Fruit fly (Drosophila melanogaster) whole organism, embryonic: ENCODE results near the gene CG14269.

Experiments used
- Atf-2 ChIP-seq: fragments of 200-800 bp; sonication (Bioruptor generic); optimal IDR thresholded peaks from 2 replicates; lab custom pipeline; 2016; ENCODE audit warnings: missing biosample characterization, missing genetic modification characterization
- Bteb2 ChIP-seq: fragments of 200-800 bp; sonication (Bioruptor generic); optimal IDR thresholded peaks from 2 replicates; lab custom pipeline; 2016; ENCODE audit warnings: missing biosample characterization, missing genetic modification characterization
- CG10274 ChIP-seq: fragments of 200-800 bp; sonication (Bioruptor generic); optimal IDR thresholded peaks from 3 replicates; lab custom pipeline; 2017; ENCODE audit warnings: missing biosample characterization, mild to moderate bottlenecking, missing genetic modification characterization
- CG11247 ChIP-seq: fragments of 200-800 bp; sonication (Bioruptor generic); IDR thresholded peaks from 2 replicates; pipeline ENCODE4 v1.3.6; 2022; ENCODE audit warnings: missing biosample characterization, missing genetic modification characterization
- CG12659 ChIP-seq: fragments of 200-800 bp; sonication (Bioruptor generic); optimal IDR thresholded peaks from 3 replicates; lab custom pipeline; 2017; ENCODE audit warnings: mild to moderate bottlenecking, missing biosample characterization, missing genetic modification reagents, missing genetic modification characterization
- CG12942 ChIP-seq: fragments of 200-800 bp; sonication (Bioruptor generic); optimal IDR thresholded peaks from 3 replicates; lab custom pipeline; 2016; ENCODE audit warnings: missing biosample characterization, missing genetic modification characterization
- CG13775 ChIP-seq: fragments of 200-800 bp; sonication (Bioruptor generic); optimal IDR thresholded peaks from 3 replicates; lab custom pipeline; 2017; ENCODE audit warnings: missing biosample characterization, mild to moderate bottlenecking, missing genetic modification characterization
- CG14710 ChIP-seq: fragments of 200-800 bp; sonication (Bioruptor generic); optimal IDR thresholded peaks from 3 replicates; lab custom pipeline; 2019; ENCODE audit warnings: missing biosample characterization, mild to moderate bottlenecking, missing genetic modification characterization, moderate library complexity
- CG15269 ChIP-seq: fragments of 200-800 bp; sonication (Bioruptor generic); optimal IDR thresholded peaks from 2 replicates; lab custom pipeline; 2018; ENCODE audit warnings: missing biosample characterization, mild to moderate bottlenecking, missing genetic modification characterization, moderate library complexity
- CG15696 ChIP-seq: fragments of 200-800 bp; sonication (Bioruptor generic); optimal IDR thresholded peaks from 2 replicates; lab custom pipeline; 2019; ENCODE audit warnings: missing biosample characterization, mild to moderate bottlenecking, missing genetic modification characterization, moderate library complexity
- CG17568 ChIP-seq: fragments of 200-800 bp; sonication (Bioruptor generic); optimal IDR thresholded peaks from 2 replicates; lab custom pipeline; 2018; ENCODE audit warnings: missing biosample characterization, mild to moderate bottlenecking, missing genetic modification characterization, moderate library complexity
- CG1832 ChIP-seq: fragments of 200-800 bp; sonication (Bioruptor generic); optimal IDR thresholded peaks from 2 replicates; lab custom pipeline; 2017; ENCODE audit warnings: missing biosample characterization, mild to moderate bottlenecking, missing genetic modification characterization, inconsistent platforms
- CG18599 ChIP-seq: fragments of 200-800 bp; sonication (Bioruptor generic); optimal IDR thresholded peaks from 3 replicates; lab custom pipeline; 2017; ENCODE audit warnings: missing biosample characterization, missing genetic modification characterization, mild to moderate bottlenecking, moderate library complexity, missing genetic modification reagents
- CG18764 ChIP-seq: fragments of 200-800 bp; sonication (Bioruptor generic); optimal IDR thresholded peaks from 3 replicates; lab custom pipeline; 2016; ENCODE audit warnings: missing biosample characterization, missing genetic modification characterization
- CG3163 ChIP-seq: fragments of 200-800 bp; sonication (Bioruptor generic); optimal IDR thresholded peaks from 3 replicates; lab custom pipeline; 2016; ENCODE audit warnings: missing biosample characterization, missing genetic modification characterization
- CG4328 ChIP-seq: fragments of 200-800 bp; sonication (Bioruptor generic); optimal IDR thresholded peaks from 3 replicates; lab custom pipeline; 2017; ENCODE audit warnings: missing biosample characterization, missing genetic modification reagents, missing genetic modification characterization
- CG5953 ChIP-seq: fragments of 200-800 bp; sonication (Bioruptor generic); IDR thresholded peaks from 2 replicates; pipeline ENCODE4 v1.3.6; 2022; ENCODE audit warnings: missing biosample characterization, missing genetic modification characterization
- CG6683 ChIP-seq: fragments of 200-800 bp; sonication (Bioruptor generic); optimal IDR thresholded peaks from 2 replicates; lab custom pipeline; 2017; ENCODE audit warnings: missing biosample characterization, mild to moderate bottlenecking, missing genetic modification characterization, missing genetic modification reagents
- CG7987 ChIP-seq: fragments of 200-800 bp; sonication (Bioruptor generic); optimal IDR thresholded peaks from 2 replicates; lab custom pipeline; 2018; ENCODE audit warnings: missing biosample characterization, mild to moderate bottlenecking, missing genetic modification characterization, moderate library complexity
- CG9609 ChIP-seq: fragments of 200-800 bp; sonication (Bioruptor generic); optimal IDR thresholded peaks from 3 replicates; lab custom pipeline; 2016; ENCODE audit warnings: missing biosample characterization, missing genetic modification characterization
- CHES-1-like ChIP-seq: fragments of 200-800 bp; sonication (Bioruptor generic); optimal IDR thresholded peaks from 2 replicates; lab custom pipeline; 2016; ENCODE audit warnings: missing biosample characterization, missing genetic modification characterization
- Camta ChIP-seq: fragments of 200-800 bp; sonication (Bioruptor generic); optimal IDR thresholded peaks from 2 replicates; lab custom pipeline; 2016; ENCODE audit warnings: missing biosample characterization, missing genetic modification characterization
- CrebB ChIP-seq: fragments of 200-800 bp; sonication (Bioruptor generic); optimal IDR thresholded peaks from 3 replicates; lab custom pipeline; 2018; ENCODE audit warnings: missing biosample characterization, mild to moderate bottlenecking, missing genetic modification characterization
- Dad ChIP-seq: fragments of 200-800 bp; sonication (Bioruptor generic); optimal IDR thresholded peaks from 3 replicates; lab custom pipeline; 2016; ENCODE audit warnings: missing biosample characterization, missing genetic modification characterization
- Fer1 ChIP-seq: fragments of 200-800 bp; sonication (Bioruptor generic); optimal IDR thresholded peaks from 2 replicates; lab custom pipeline; 2017; ENCODE audit warnings: missing biosample characterization, mild to moderate bottlenecking, missing genetic modification characterization
- HLH54F ChIP-seq: fragments of 200-800 bp; sonication (Bioruptor generic); optimal IDR thresholded peaks from 3 replicates; lab custom pipeline; 2016; ENCODE audit warnings: missing biosample characterization, missing genetic modification characterization
- Med ChIP-seq: fragments of 200-800 bp; sonication (Bioruptor generic); peaks from one replicate; lab custom pipeline; 2016; ENCODE audit warnings: missing biosample characterization, missing genetic modification characterization, mild to moderate bottlenecking, inconsistent platforms, moderate library complexity
- Myb ChIP-seq: fragments of 200-800 bp; sonication (Bioruptor generic); optimal IDR thresholded peaks from 2 replicates; lab custom pipeline; 2016; ENCODE audit warnings: missing biosample characterization, missing genetic modification characterization
- NK7.1 ChIP-seq: fragments of 200-800 bp; sonication (Bioruptor generic); optimal IDR thresholded peaks from 3 replicates; lab custom pipeline; 2016; ENCODE audit warnings: missing biosample characterization, missing genetic modification characterization
- Nf-YC ChIP-seq: fragments of 200-800 bp; optimal IDR thresholded peaks from 3 replicates; lab custom pipeline; 2019; ENCODE audit warnings: missing biosample characterization, mild to moderate bottlenecking, missing genetic modification characterization, moderate library complexity
- Poxn ChIP-seq: fragments of 200-800 bp; sonication (Bioruptor generic); IDR thresholded peaks from 2 replicates; pipeline ENCODE4 v1.3.6; 2022; ENCODE audit warnings: missing biosample characterization, missing genetic modification characterization
- Usf ChIP-seq: fragments of 200-800 bp; sonication (Bioruptor generic); optimal IDR thresholded peaks from 2 replicates; lab custom pipeline; 2017; ENCODE audit warnings: missing genotype, missing biosample characterization, missing genetic modification characterization
- ap ChIP-seq: fragments of 200-800 bp; sonication (Bioruptor generic); IDR thresholded peaks from 2 replicates; pipeline ENCODE4 v1.3.6; 2022; ENCODE audit warnings: missing biosample characterization, missing genetic modification characterization
- ase ChIP-seq: fragments of 200-800 bp; sonication (Bioruptor generic); IDR thresholded peaks from 3 replicates; pipeline ENCODE4 v1.3.6; 2022; ENCODE audit warnings: missing biosample characterization, missing genetic modification characterization
- az2 ChIP-seq: fragments of 200-800 bp; sonication (Bioruptor generic); optimal IDR thresholded peaks from 3 replicates; lab custom pipeline; 2016; ENCODE audit warnings: missing biosample characterization, missing genetic modification characterization
- br ChIP-seq: fragments of >200 bp; optimal IDR thresholded peaks from 2 replicates; lab custom pipeline; 2017
- cas ChIP-seq: fragments of 200-800 bp; sonication (Bioruptor generic); IDR thresholded peaks from 2 replicates; pipeline ENCODE4 v1.3.6; 2022; ENCODE audit warnings: missing biosample characterization, missing genetic modification characterization
- chn ChIP-seq: fragments of 200-800 bp; sonication (Bioruptor generic); optimal IDR thresholded peaks from 2 replicates; lab custom pipeline; 2016; ENCODE audit warnings: missing biosample characterization, missing genetic modification characterization
- dmrt99B ChIP-seq: fragments of 200-800 bp; sonication (Bioruptor generic); optimal IDR thresholded peaks from 2 replicates; lab custom pipeline; 2018; ENCODE audit warnings: missing biosample characterization, mild to moderate bottlenecking, missing genetic modification characterization, moderate library complexity
- en ChIP-seq: fragments of 200-800 bp; sonication (Bioruptor generic); optimal IDR thresholded peaks from 2 replicates; lab custom pipeline; 2016; ENCODE audit warnings: missing biosample characterization, missing genetic modification characterization
- luna ChIP-seq: fragments of 200-800 bp; sonication (Bioruptor generic); optimal IDR thresholded peaks from 2 replicates; lab custom pipeline; 2016; ENCODE audit warnings: missing biosample characterization, missing genetic modification characterization
- nerfin-1 ChIP-seq: fragments of 200-800 bp; sonication (Bioruptor generic); optimal IDR thresholded peaks from 3 replicates; lab custom pipeline; 2019; ENCODE audit warnings: missing biosample characterization, mild to moderate bottlenecking, missing genetic modification characterization, moderate library complexity
- nmo ChIP-seq: fragments of 200-800 bp; sonication (Bioruptor generic); optimal IDR thresholded peaks from 2 replicates; lab custom pipeline; 2018; ENCODE audit warnings: missing biosample characterization, mild to moderate bottlenecking, missing genetic modification characterization, moderate library complexity
- pb ChIP-seq: fragments of 200-800 bp; sonication (Bioruptor generic); optimal IDR thresholded peaks from 3 replicates; lab custom pipeline; 2016; ENCODE audit warnings: missing biosample characterization, missing genetic modification characterization
- pzg ChIP-seq: fragments of 200-800 bp; sonication (Bioruptor generic); optimal IDR thresholded peaks from 3 replicates; lab custom pipeline; 2018; ENCODE audit warnings: missing biosample characterization, mild to moderate bottlenecking, missing genetic modification characterization, moderate library complexity
- ro ChIP-seq: fragments of 200-800 bp; sonication (Bioruptor generic); IDR thresholded peaks from 2 replicates; pipeline ENCODE4 v1.3.6; 2022; ENCODE audit warnings: missing biosample characterization, missing genetic modification characterization
- scrt ChIP-seq: fragments of 200-800 bp; sonication (Bioruptor generic); optimal IDR thresholded peaks from 2 replicates; lab custom pipeline; 2018; ENCODE audit warnings: missing biosample characterization, mild to moderate bottlenecking, missing genetic modification characterization, moderate library complexity
- unpg ChIP-seq: fragments of 200-800 bp; sonication (Bioruptor generic); optimal IDR thresholded peaks from 3 replicates; lab custom pipeline; 2018; ENCODE audit warnings: missing biosample characterization, mild to moderate bottlenecking, missing genetic modification characterization, moderate library complexity
- vnd ChIP-seq: fragments of 200-800 bp; sonication (Bioruptor generic); IDR thresholded peaks from 3 replicates; pipeline ENCODE4 v1.3.6; 2022; ENCODE audit warnings: missing biosample characterization, missing genetic modification characterization; ENCODE audit not compliant: partially characterized antibody
- wor ChIP-seq: fragments of 200-800 bp; sonication (Bioruptor generic); IDR thresholded peaks from 2 replicates; pipeline ENCODE4 v1.3.6; 2022; ENCODE audit warnings: missing biosample characterization, missing genetic modification characterization
- zfh2 ChIP-seq: fragments of 200-800 bp; sonication (Bioruptor generic); optimal IDR thresholded peaks from 2 replicates; lab custom pipeline; 2016; ENCODE audit warnings: missing biosample characterization, missing genetic modification characterization

The CG14269 gene

DNA sequence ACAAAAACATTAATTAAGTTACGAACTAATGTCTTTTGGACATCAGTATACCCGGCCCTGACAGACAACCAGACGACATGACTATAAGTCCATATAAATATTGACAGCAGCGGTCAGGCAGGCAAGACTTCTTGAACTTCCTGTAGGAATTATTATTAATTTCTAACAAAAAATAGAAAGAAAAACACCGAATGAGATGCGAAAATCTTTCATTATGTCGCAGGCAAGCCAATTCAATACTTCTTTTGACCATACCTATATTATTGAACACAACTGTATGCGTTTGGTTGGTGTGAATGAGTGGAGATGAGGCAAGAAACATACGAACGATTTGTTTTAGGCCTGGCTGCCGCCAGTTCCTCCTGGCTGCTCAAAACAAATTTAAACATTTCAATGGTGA, 10.6 kb downstream of the CG14269 start (continued):
- TF ChIP-seq br (no peak), scrt (peak; percentile 74), en (GFP tag; lab: Kevin White, UChicago) (peak; percentile 39), CG4328 (GFP tag; lab: Kevin White, UChicago) (no peak), Fer1 (GFP tag; lab: Kevin White, UChicago) (peak; percentile 77), nmo (GFP tag; lab: Kevin White, UChicago) (peak; percentile 83), CG12942 (peak; percentile 57), CG5953 (GFP tag; lab: Robert Waterston, UW) (peak; percentile 72; the same call in 1 of the 2 replicates), CG11247 (GFP tag; lab: Robert Waterston, UW) (peak; percentile 81), Atf-2 (peak; percentile 53), CG9609 (GFP tag; lab: Kevin White, UChicago) (peak; percentile 78), Nf-YC (tag; lab: Kevin White, UChicago) (peak; percentile 31), CG3163 (peak; percentile 37), vnd (no peak), CrebB (tag; lab: Kevin White, UChicago) (peak; percentile 65), CG1832 (no peak), Poxn (GFP tag; lab: Robert Waterston, UW) (peak; percentile 33; the same call in 1 of the 2 replicates), Dad (peak; percentile 62), CG15696 (tag; lab: Kevin White, UChicago) (peak; percentile 12), pzg (no peak), CG10274 (GFP tag; lab: Kevin White, UChicago) (peak; percentile 4), zfh2 (GFP tag; lab: Kevin White, UChicago) (peak; percentile 53), cas (GFP tag; lab: Robert Waterston, UW) (peak; percentile 46; the same call in 1 of the 2 replicates), az2 (peak; percentile 85), CG7987 (GFP tag; lab: Kevin White, UChicago) (peak; percentile 67), CG15269 (tag; lab: Kevin White, UChicago) (peak; percentile 89), ap (peak; percentile 76), Camta (GFP tag; lab: Kevin White, UChicago) (peak; percentile 66), Med (GFP tag; lab: Kevin White, UChicago) (peak; percentile 95), nerfin-1 (tag; lab: Kevin White, UChicago) (peak; percentile 56), luna (no peak), wor (GFP tag; lab: Robert Waterston, UW) (peak; percentile 70), CHES-1-like (GFP tag; lab: Kevin White, UChicago) (peak; percentile 51), Myb (GFP tag; lab: Kevin White, UChicago) (peak; percentile 44), CG14710 (tag; lab: Kevin White, UChicago) (peak; percentile 58), ro (GFP tag; lab: Robert Waterston, UW) (peak; percentile 63), ase (peak; percentile 74; the same call in 2 of the 3 replicates), CG6683 (GFP tag; lab: Kevin White, UChicago) (peak; percentile 32), CG18599 (GFP tag; lab: Kevin White, UChicago) (peak; percentile 82), CG18764 (GFP tag; lab: Kevin White, UChicago) (peak; percentile 44), CG13775 (GFP tag; lab: Kevin White, UChicago) (peak; percentile 65), NK7.1 (peak; percentile 50), pb (no peak), HLH54F (peak; percentile 63), Bteb2 (GFP tag; lab: Kevin White, UChicago) (peak; percentile 69), unpg (peak; percentile 92), CG12659 (GFP tag; lab: Kevin White, UChicago) (peak; percentile 80), dmrt99B (peak; percentile 91), CG17568 (GFP tag; lab: Kevin White, UChicago) (peak; percentile 76), Usf (GFP tag; lab: Kevin White, UChicago) (peak; percentile 65), chn (GFP tag; lab: Kevin White, UChicago) (peak; percentile 66)
